Fruit fly (Drosophila melanogaster) whole organism, wandering third instar larva: ENCODE results near the gene feo.

Experiments
- Myc ChIP-seq: fragments of >200 bp; optimal IDR thresholded peaks from 2 replicates; lab custom pipeline; 2017
- lola ChIP-seq: fragments of >200 bp; optimal IDR thresholded peaks from 2 replicates; lab custom pipeline; 2017; ENCODE audit warnings: missing biosample characterization, missing genetic modification characterization
- pan ChIP-seq: fragments of >200 bp; optimal IDR thresholded peaks from 2 replicates; lab custom pipeline; 2017

dm6 chrX:10804042-10804441 is 50.6 kb downstream of the feo start:
- TF ChIP-seq pan (lab: Kevin White, UChicago) (no peak), Myc (lab: Kevin White, UChicago) (no peak), lola (GFP tag; lab: Kevin White, UChicago) (no peak)
